Worm (Caenorhabditis elegans): ENCODE results near the gene ZK1240.6.
"Not testable (repeated sequence)": the region's sequence is repeated elsewhere in the genome, so short reads cannot be mapped to it uniquely, and the experiment has no call there.

ZK1240.6 gene

DNA sequence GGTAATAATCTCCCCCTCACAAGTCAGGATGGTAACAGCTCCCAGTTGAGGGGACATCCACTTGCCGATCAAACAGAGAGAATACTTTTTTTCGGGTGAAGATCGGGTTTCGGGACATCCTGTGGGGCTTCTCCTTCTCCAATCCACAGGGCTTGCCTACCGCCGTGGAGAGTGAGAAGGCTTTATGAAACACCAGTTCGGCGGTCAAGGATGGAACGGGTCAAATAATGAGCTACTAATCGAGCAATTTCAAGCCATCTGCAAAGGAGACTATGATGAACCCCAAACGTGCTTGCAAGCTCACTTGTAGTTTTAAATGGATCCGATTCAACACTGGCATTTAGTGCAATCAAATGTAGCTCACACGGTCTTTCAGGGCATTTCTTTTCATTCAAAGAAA is 38.0 kb downstream of the ZK1240.6 start:
- TF ChIP-seq ceh-18 (tag; optimal IDR thresholded peaks at IDR 0.05) (no peak), hlh-8 (tag; optimal IDR thresholded peaks at IDR 0.05) (no peak), ceh-22 (tag; optimal IDR thresholded peaks at IDR 0.05) (no peak), ceh-19 (GFP tag; optimal IDR thresholded peaks at IDR 0.05) (no peak), pax-1 (tag; optimal IDR thresholded peaks at IDR 0.05) (no peak)

DNA sequence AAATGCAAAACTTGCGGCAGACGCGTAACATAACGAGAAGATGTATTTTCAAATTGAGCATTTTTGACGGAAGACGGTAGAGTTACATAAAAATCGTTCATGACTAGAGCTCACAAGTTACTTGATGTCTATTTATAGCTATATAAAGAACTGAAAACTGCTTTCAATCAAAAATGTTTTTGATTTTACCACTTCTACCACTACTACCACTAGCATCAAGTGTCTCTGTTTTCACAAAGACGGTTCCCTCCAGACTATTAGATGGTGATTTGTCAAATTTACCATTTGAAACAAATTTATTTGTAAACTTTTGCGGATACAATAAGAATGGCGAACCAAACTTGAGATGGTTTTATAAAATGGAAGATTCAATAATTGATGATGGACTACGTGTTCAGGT is 40.1 kb downstream of the ZK1240.6 start, which contains the start of gene K09F6.9:
Gene K09F6.9, minus strand, starts transcription at position 101 of the 400 bp plus-strand sequence.
- TF ChIP-seq sox-2 (GFP tag; IDR thresholded peaks at IDR 0.05); che-1 (tag; optimal IDR thresholded peaks at IDR 0.05); ceh-31 (tag; optimal IDR thresholded peaks at IDR 0.05): not testable (repeated sequence)

DNA sequence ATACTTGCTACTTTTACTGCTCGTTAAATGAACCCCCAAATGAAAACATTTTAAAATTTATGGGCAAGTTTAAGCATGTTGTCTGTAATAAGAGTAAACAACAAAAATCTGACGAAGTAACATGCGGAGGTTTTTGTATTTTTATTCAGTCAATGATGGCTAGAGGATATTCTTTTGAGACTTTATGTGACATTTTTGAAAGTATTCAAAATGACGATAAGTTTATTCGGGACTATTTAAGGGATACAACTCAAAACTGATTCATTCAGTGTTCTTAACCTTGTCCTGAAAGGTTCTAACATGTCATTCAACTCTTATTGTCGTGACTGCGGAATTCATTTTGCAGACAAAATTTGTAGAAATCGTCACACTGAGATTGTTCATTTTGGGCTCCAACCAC is 42.9 kb downstream of the ZK1240.6 start, which contains the start of gene K09F6.11:
Gene K09F6.11, plus strand, starts transcription at position 301 of the 400 bp plus-strand sequence.
- TF ChIP-seq rnt-1 (tag; optimal IDR thresholded peaks at IDR 0.05), result no peak
- TF ChIP-seq lin-11 (tag; optimal IDR thresholded peaks at IDR 0.05), result no peak
- no peak for TF ChIP-seq ceh-14 (tag; optimal IDR thresholded peaks at IDR 0.05)
- no peak for TF ChIP-seq pag-3 (tag; optimal IDR thresholded peaks at IDR 0.05; ENCODE audit: borderline replicate concordance)
- TF ChIP-seq lim-6 (tag; optimal IDR thresholded peaks at IDR 0.05), result no peak
- no peak for TF ChIP-seq fax-1 (tag; optimal IDR thresholded peaks at IDR 0.05)
- TF ChIP-seq hlh-8 (tag; optimal IDR thresholded peaks at IDR 0.05), result no peak
- TF ChIP-seq ceh-30 (tag; optimal IDR thresholded peaks at IDR 0.05), result no peak
- no peak for TF ChIP-seq hlh-13 (GFP tag; optimal IDR thresholded peaks at IDR 0.05)
- TF ChIP-seq tbx-2 (tag; optimal IDR thresholded peaks at IDR 0.05), result no peak
- TF ChIP-seq pha-2 (tag; optimal IDR thresholded peaks at IDR 0.05), result no peak
- no peak for TF ChIP-seq che-1 (tag; optimal IDR thresholded peaks at IDR 0.05)
- TF ChIP-seq ahr-1 (tag; optimal IDR thresholded peaks at IDR 0.05), result no peak
- no peak for TF ChIP-seq K09A11.1 (tag; optimal IDR thresholded peaks at IDR 0.05; ENCODE audit: insufficient read depth)
- no peak for TF ChIP-seq ceh-19 (GFP tag; optimal IDR thresholded peaks at IDR 0.05)

DNA sequence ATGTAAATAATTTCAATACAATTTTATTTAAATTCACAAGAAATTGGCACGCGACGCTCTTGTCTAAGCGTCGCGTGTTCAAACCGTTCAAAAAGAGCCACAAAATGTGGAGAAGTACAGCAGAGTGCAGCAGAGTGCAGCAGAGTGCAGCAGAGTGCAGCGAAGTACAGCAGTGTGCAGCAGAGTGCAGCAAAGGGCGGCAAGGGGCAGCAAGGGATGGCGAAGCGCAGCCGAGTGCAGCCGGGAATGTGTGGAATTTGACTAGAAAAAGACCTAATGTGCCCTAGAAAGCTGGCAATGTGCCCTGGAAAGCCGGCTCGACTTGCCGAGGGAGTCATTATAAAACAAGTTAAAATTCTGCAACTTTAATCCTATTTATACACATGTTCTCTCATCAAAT is 43.4 kb downstream of the ZK1240.6 start, which contains the start of gene K09F6.6:
Gene K09F6.6, minus strand, starts transcription at position 43 of the 400 bp plus-strand sequence.
- TF ChIP-seq mec-3 (tag; optimal IDR thresholded peaks at IDR 0.05; ENCODE audit: borderline replicate concordance), result no peak
- TF ChIP-seq ceh-22 (tag; optimal IDR thresholded peaks at IDR 0.05), result no peak
- no peak for TF ChIP-seq ceh-9 (tag; optimal IDR thresholded peaks at IDR 0.05)
- TF ChIP-seq ahr-1 (tag; optimal IDR thresholded peaks at IDR 0.05), result no peak
- TF ChIP-seq zip-5 (tag; optimal IDR thresholded peaks at IDR 0.05), result no peak
- no peak for TF ChIP-seq eyg-1 (tag; optimal IDR thresholded peaks at IDR 0.05)
- TF ChIP-seq tbx-2 (tag; optimal IDR thresholded peaks at IDR 0.05), result no peak
- no peak for TF ChIP-seq fax-1 (tag; optimal IDR thresholded peaks at IDR 0.05)
- no peak for TF ChIP-seq ceh-31 (tag; optimal IDR thresholded peaks at IDR 0.05)
- TF ChIP-seq ama-1 (optimal IDR thresholded peaks at IDR 0.05), result no peak
- no peak for TF ChIP-seq C38D4.7 (GFP tag; optimal IDR thresholded peaks at IDR 0.05)
- no peak for TF ChIP-seq hlh-13 (GFP tag; optimal IDR thresholded peaks at IDR 0.05)
- TF ChIP-seq pax-1 (tag; optimal IDR thresholded peaks at IDR 0.05), result no peak
- TF ChIP-seq nhr-232 (tag; optimal IDR thresholded peaks at IDR 0.05), result no peak
- TF ChIP-seq unc-86 (tag; optimal IDR thresholded peaks at IDR 0.05), result no peak
- TF ChIP-seq madf-2 (tag; optimal IDR thresholded peaks at IDR 0.05), result no peak

DNA sequence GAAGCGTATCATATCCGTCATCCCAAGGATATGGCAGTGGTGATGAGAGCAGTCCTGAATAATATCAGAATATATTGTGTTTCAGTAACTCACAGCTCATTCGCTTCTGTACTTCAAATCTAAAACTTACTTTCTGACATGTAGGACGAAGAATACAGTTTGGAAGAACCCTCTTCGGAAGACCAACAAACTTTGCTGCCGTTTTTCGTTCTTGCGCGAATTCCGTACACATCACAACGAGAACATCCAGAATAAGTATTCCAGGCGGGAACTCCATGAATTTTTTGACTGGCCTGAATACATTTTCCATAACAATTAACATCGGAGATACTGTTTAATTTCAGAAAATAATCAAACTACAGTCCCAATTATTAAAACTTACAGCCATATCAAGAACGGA is 45.3 kb downstream of the ZK1240.6 start, which contains the start of gene K09F6.15:
Gene K09F6.15, minus strand, starts transcription at position 101 of the 400 bp plus-strand sequence.
- TF ChIP-seq lin-11 (tag; optimal IDR thresholded peaks at IDR 0.05) (no peak), rnt-1 (tag; optimal IDR thresholded peaks at IDR 0.05) (no peak), C38D4.7 (GFP tag; optimal IDR thresholded peaks at IDR 0.05) (no peak), ceh-6 (GFP tag; optimal IDR thresholded peaks at IDR 0.05) (no peak), nfya-1 (tag; optimal IDR thresholded peaks at IDR 0.05) (no peak), ceh-24 (tag; optimal IDR thresholded peaks at IDR 0.05) (no peak)

DNA sequence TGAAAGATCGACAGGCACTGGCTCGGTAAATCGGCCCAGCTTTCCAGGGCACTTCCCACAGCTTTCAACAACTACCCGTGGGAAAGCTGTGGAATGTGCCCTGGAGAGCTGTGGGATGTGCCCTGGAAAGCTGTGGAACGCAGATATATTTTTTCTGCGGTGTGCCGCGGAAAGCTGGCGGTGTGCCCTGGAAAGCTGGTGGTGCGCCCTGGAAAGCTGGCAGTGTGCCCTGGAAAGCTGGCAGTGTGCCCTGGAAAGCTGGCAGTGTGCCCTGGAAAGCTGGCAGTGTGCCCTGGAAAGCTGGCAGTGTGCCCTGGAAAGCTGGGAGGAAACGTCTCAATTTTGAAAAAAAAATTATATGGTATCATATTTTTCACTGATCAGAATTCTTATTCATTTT is 49.0 kb downstream of the ZK1240.6 start:
- peak; percentile 15 for TF ChIP-seq hlh-6 (tag; optimal IDR thresholded peaks at IDR 0.05)
- TF ChIP-seq K02D7.2 (tag; optimal IDR thresholded peaks at IDR 0.05), result no peak
